Worm (Caenorhabditis elegans): ENCODE measurements around the gene cyn-1.

DNA sequence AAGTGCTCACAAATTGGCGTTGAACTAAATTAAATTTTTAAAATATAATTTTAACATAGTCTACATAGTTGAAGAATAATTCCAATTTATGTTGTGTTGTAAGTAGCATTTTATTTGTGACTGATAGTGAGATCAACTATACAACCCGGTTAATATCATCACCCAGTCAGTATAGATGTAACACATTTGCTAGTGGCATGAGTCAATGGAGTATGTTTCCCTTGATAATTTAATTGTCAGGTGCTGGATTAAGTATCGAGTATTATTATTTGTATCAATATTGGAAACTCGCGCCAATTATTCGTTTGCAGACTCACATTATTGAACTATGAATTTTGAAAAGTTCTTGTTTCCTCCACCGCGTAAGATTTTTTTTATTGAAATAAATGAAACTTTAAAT is 21.0 kb upstream of the cyn-1 start, which contains the start of gene srm-5:
- no peak for TF ChIP-seq dao-5 (tag; optimal IDR thresholded peaks at IDR 0.05)
- TF ChIP-seq him-1 (tag; optimal IDR thresholded peaks at IDR 0.05): no peak
- no peak for TF ChIP-seq W03F9.2 (tag; optimal IDR thresholded peaks at IDR 0.05)
